Worm (Caenorhabditis elegans) whole organism, L1 larva: ENCODE data around the gene ttn-1.

ENCODE experiments used
- C04F5.9 ChIP-seq: sonication (generic microtip); optimal IDR thresholded peaks from 2 replicates; lab custom pipeline; 2016; ENCODE audit warnings: missing genetic modification characterization, missing compliant biosample characterization
- C16A3.4 ChIP-seq: fragments of 150-350 bp; optimal IDR thresholded peaks from 2 replicates; lab custom pipeline; 2014; ENCODE audit warnings: missing biosample characterization, missing genetic modification characterization
- aha-1 ChIP-seq: fragments of 150-350 bp; optimal IDR thresholded peaks from 2 replicates; lab custom pipeline; 2014; ENCODE audit warnings: missing biosample characterization, missing genetic modification characterization
- ama-1 ChIP-seq: fragments of 150-350 bp; optimal IDR thresholded peaks from 2 replicates; lab custom pipeline; 2014
- ceh-63 ChIP-seq: fragments of 200-800 bp; sonication (Bioruptor generic); optimal IDR thresholded peaks from 2 replicates; lab custom pipeline; 2018; ENCODE audit warnings: mild to moderate bottlenecking, missing genetic modification characterization, missing compliant biosample characterization
- ceh-8 ChIP-seq: fragments of 200-800 bp; sonication (Bioruptor generic); optimal IDR thresholded peaks from 2 replicates; lab custom pipeline; 2018; ENCODE audit warnings: mild to moderate bottlenecking, missing genetic modification characterization, moderate library complexity, missing compliant biosample characterization
- ceh-82 ChIP-seq, 3 experiments: fragments of 150-350 bp in 1 of 3; sonication (generic microtip) in 2 of 3; optimal IDR thresholded peaks; 2 replicates each; lab custom pipeline; 2014 to 2017; ENCODE audit warnings: missing biosample characterization in 3 of 3, missing genetic modification characterization in 3 of 3
- ceh-88 ChIP-seq: fragments of 200-800 bp; sonication (Bioruptor generic); IDR thresholded peaks from 2 replicates; pipeline ENCODE4 v1.3.6; 2022; ENCODE audit warnings: missing genetic modification characterization, missing compliant biosample characterization
- dpl-1 ChIP-seq, 3 experiments: fragments of 150-350 bp in 2 of 3; sonication (generic microtip) in 1 of 3; optimal IDR thresholded peaks; 2 replicates each; lab custom pipeline; 2014 to 2017; ENCODE audit warnings: missing biosample characterization in 3 of 3, missing genetic modification characterization in 3 of 3, missing genetic modification reagents in 3 of 3
- dsc-1 ChIP-seq: sonication (generic microtip); optimal IDR thresholded peaks from 2 replicates; lab custom pipeline; 2016; ENCODE audit warnings: mild to moderate bottlenecking, missing genetic modification characterization, missing compliant biosample characterization
- efl-1 ChIP-seq, 4 experiments: fragments of 150-350 bp; optimal IDR thresholded peaks in 3 of 4; peaks in 1 of 4; 1 replicate in 1 of 4; 2 replicates in 3 of 4; lab custom pipeline; 2014; ENCODE audit warnings: missing biosample characterization in 2 of 4, missing genetic modification characterization in 2 of 4, missing genetic modification reagents in 2 of 4
- egl-13 ChIP-seq: sonication (generic microtip); optimal IDR thresholded peaks from 2 replicates; lab custom pipeline; 2016; ENCODE audit warnings: missing genotype, missing genetic modification reagents, missing genetic modification characterization, missing compliant biosample characterization
- egl-27 ChIP-seq, 2 experiments: fragments of 150-350 bp in 1 of 2; sonication (generic microtip); optimal IDR thresholded peaks; 3 replicates each; lab custom pipeline; 2017 to 2018; ENCODE audit warnings: missing biosample characterization in 2 of 2, missing genetic modification characterization in 2 of 2, missing genetic modification reagents in 2 of 2
- elt-2 ChIP-seq: sonication (generic microtip); optimal IDR thresholded peaks from 2 replicates; lab custom pipeline; 2016; ENCODE audit warnings: missing genetic modification characterization, mild to moderate bottlenecking, inconsistent platforms, missing compliant biosample characterization, missing genetic modification reagents
- ets-5 ChIP-seq: fragments of 200-800 bp; sonication (Bioruptor generic); IDR thresholded peaks from 2 replicates; pipeline ENCODE4 v1.3.6; 2022; ENCODE audit warnings: missing genetic modification characterization, missing compliant biosample characterization
- fkh-10 ChIP-seq: sonication (generic microtip); optimal IDR thresholded peaks from 2 replicates; lab custom pipeline; 2017; ENCODE audit warnings: missing biosample characterization, missing genetic modification reagents, missing genetic modification characterization
- fos-1 ChIP-seq: fragments of 150-350 bp; optimal IDR thresholded peaks from 2 replicates; lab custom pipeline; 2014; ENCODE audit warnings: missing biosample characterization, missing genetic modification characterization
- irx-1 ChIP-seq: sonication (generic microtip); optimal IDR thresholded peaks from 2 replicates; lab custom pipeline; 2016; ENCODE audit warnings: missing genetic modification characterization, missing compliant biosample characterization
- isw-1 ChIP-seq: fragments of 200-800 bp; sonication (Bioruptor generic); IDR thresholded peaks from 2 replicates; pipeline ENCODE4 v1.3.6; 2022; ENCODE audit warnings: missing genetic modification characterization, missing compliant biosample characterization
- lin-13 ChIP-seq: fragments of 150-350 bp; optimal IDR thresholded peaks from 2 replicates; lab custom pipeline; 2014; ENCODE audit warnings: missing biosample characterization, missing genetic modification reagents, missing genetic modification characterization
- lin-14 ChIP-seq: fragments of 200-800 bp; sonication (Bioruptor generic); optimal IDR thresholded peaks from 2 replicates; lab custom pipeline; 2018; ENCODE audit warnings: mild to moderate bottlenecking, missing genetic modification characterization, moderate library complexity, missing compliant biosample characterization
- lin-15B ChIP-seq: fragments of 150-350 bp; sonication (generic microtip); optimal IDR thresholded peaks from 3 replicates; lab custom pipeline; 2014; ENCODE audit warnings: missing biosample characterization, missing genetic modification characterization
- lin-35 ChIP-seq, 2 experiments: fragments of 150-350 bp; optimal IDR thresholded peaks; 2 replicates each; lab custom pipeline; 2014; ENCODE audit warnings: missing biosample characterization in 2 of 2, missing genetic modification characterization in 2 of 2, missing genetic modification reagents in 2 of 2
- lir-3 ChIP-seq: sonication (generic microtip); optimal IDR thresholded peaks from 2 replicates; lab custom pipeline; 2016; ENCODE audit warnings: mild to moderate bottlenecking, missing genetic modification characterization, moderate library complexity, missing compliant biosample characterization; ENCODE audit not compliant: poor library complexity
- lsy-2 ChIP-seq, 2 experiments: fragments of 150-350 bp; optimal IDR thresholded peaks; 2 replicates each; lab custom pipeline; 2014; ENCODE audit warnings: missing biosample characterization in 2 of 2, missing genetic modification characterization in 2 of 2
- mab-9 ChIP-seq: fragments of 200-800 bp; sonication (Bioruptor generic); IDR thresholded peaks from 2 replicates; pipeline ENCODE4 v1.3.6; 2022; ENCODE audit warnings: missing genetic modification reagents, missing genetic modification characterization, missing compliant biosample characterization
- nhr-11 ChIP-seq: fragments of 150-350 bp; optimal IDR thresholded peaks from 2 replicates; lab custom pipeline; 2014; ENCODE audit warnings: missing biosample characterization, missing genetic modification characterization
- nhr-19 ChIP-seq: fragments of 200-800 bp; sonication (Bioruptor generic); conservative IDR thresholded peaks from 2 replicates; pipeline ENCODE4 v1.3.6; 2022; ENCODE audit warnings: missing genetic modification characterization, missing compliant biosample characterization
- nhr-20 ChIP-seq: sonication (generic microtip); optimal IDR thresholded peaks from 2 replicates; lab custom pipeline; 2016; ENCODE audit warnings: mild to moderate bottlenecking, missing genetic modification characterization, missing compliant biosample characterization
- nhr-28 ChIP-seq: fragments of 150-350 bp; optimal IDR thresholded peaks from 2 replicates; lab custom pipeline; 2014; ENCODE audit warnings: missing biosample characterization, missing genetic modification characterization
- nhr-71 ChIP-seq: sonication (generic microtip); optimal IDR thresholded peaks from 2 replicates; lab custom pipeline; 2016; ENCODE audit warnings: mild to moderate bottlenecking, missing genetic modification characterization, moderate library complexity, missing compliant biosample characterization
- nhr-77 ChIP-seq: fragments of 150-350 bp; optimal IDR thresholded peaks from 2 replicates; lab custom pipeline; 2014; ENCODE audit warnings: missing biosample characterization, missing genetic modification characterization
- nhr-85 ChIP-seq: sonication (generic microtip); peaks from one replicate; lab custom pipeline; 2016; ENCODE audit warnings: missing genetic modification characterization, inconsistent platforms, missing compliant biosample characterization
- nhr-90 ChIP-seq: sonication (generic microtip); optimal IDR thresholded peaks from 2 replicates; lab custom pipeline; 2016; ENCODE audit warnings: mild to moderate bottlenecking, missing genetic modification characterization, missing compliant biosample characterization; ENCODE audit not compliant: poor library complexity
- pax-3 ChIP-seq: fragments of 200-800 bp; sonication (Bioruptor generic); optimal IDR thresholded peaks from 2 replicates; lab custom pipeline; 2018; ENCODE audit warnings: mild to moderate bottlenecking, missing genetic modification characterization, moderate library complexity, missing compliant biosample characterization
- pqm-1 ChIP-seq: sonication (generic microtip); optimal IDR thresholded peaks from 3 replicates; lab custom pipeline; 2017; ENCODE audit warnings: missing biosample characterization, missing genetic modification characterization
- rnt-1 ChIP-seq: sonication (generic microtip); optimal IDR thresholded peaks from 2 replicates; lab custom pipeline; 2016; ENCODE audit warnings: mild to moderate bottlenecking, missing genetic modification characterization, moderate library complexity, missing compliant biosample characterization
- skn-1 ChIP-seq: fragments of 150-350 bp; optimal IDR thresholded peaks from 2 replicates; lab custom pipeline; 2014; ENCODE audit warnings: missing biosample characterization, missing genetic modification characterization
- snu-23 ChIP-seq: sonication (generic microtip); optimal IDR thresholded peaks from 2 replicates; lab custom pipeline; 2016; ENCODE audit warnings: missing genetic modification characterization, missing compliant biosample characterization
- sup-37 ChIP-seq: fragments of 200-800 bp; sonication (Bioruptor generic); optimal IDR thresholded peaks from 2 replicates; lab custom pipeline; 2018; ENCODE audit warnings: mild to moderate bottlenecking, missing genetic modification characterization, missing compliant biosample characterization
- swsn-7 ChIP-seq: sonication (generic microtip); optimal IDR thresholded peaks from 2 replicates; lab custom pipeline; 2016; ENCODE audit warnings: missing genetic modification characterization, missing compliant biosample characterization
- tbx-2 ChIP-seq: sonication (generic microtip); optimal IDR thresholded peaks from 2 replicates; lab custom pipeline; 2016; ENCODE audit warnings: missing genetic modification characterization, missing compliant biosample characterization
- unc-130 ChIP-seq: fragments of 150-350 bp; optimal IDR thresholded peaks from 2 replicates; lab custom pipeline; 2017; ENCODE audit warnings: missing biosample characterization, missing genetic modification characterization, inconsistent platforms
- unc-86 ChIP-seq: sonication (generic microtip); optimal IDR thresholded peaks from 2 replicates; lab custom pipeline; 2016; ENCODE audit warnings: missing genetic modification characterization, missing compliant biosample characterization
- vab-15 ChIP-seq: sonication (generic microtip); optimal IDR thresholded peaks from 2 replicates; lab custom pipeline; 2017; ENCODE audit warnings: missing genotype, mild to moderate bottlenecking, missing genetic modification characterization, missing compliant biosample characterization
- zag-1 ChIP-seq: fragments of 150-350 bp; optimal IDR thresholded peaks from 2 replicates; lab custom pipeline; 2014; ENCODE audit warnings: missing biosample characterization, missing genetic modification characterization
- zip-4 ChIP-seq: fragments of 200-800 bp; sonication (Bioruptor generic); optimal IDR thresholded peaks from 2 replicates; lab custom pipeline; 2018; ENCODE audit warnings: mild to moderate bottlenecking, missing genetic modification characterization, moderate library complexity, missing compliant biosample characterization
- ztf-11 ChIP-seq, 2 experiments: sonication (generic microtip); optimal IDR thresholded peaks; 2 replicates each; lab custom pipeline; 2016 to 2017; ENCODE audit warnings: missing genetic modification characterization in 2 of 2, missing biosample characterization in 1 of 2, missing compliant biosample characterization in 1 of 2

The ttn-1 gene

DNA sequence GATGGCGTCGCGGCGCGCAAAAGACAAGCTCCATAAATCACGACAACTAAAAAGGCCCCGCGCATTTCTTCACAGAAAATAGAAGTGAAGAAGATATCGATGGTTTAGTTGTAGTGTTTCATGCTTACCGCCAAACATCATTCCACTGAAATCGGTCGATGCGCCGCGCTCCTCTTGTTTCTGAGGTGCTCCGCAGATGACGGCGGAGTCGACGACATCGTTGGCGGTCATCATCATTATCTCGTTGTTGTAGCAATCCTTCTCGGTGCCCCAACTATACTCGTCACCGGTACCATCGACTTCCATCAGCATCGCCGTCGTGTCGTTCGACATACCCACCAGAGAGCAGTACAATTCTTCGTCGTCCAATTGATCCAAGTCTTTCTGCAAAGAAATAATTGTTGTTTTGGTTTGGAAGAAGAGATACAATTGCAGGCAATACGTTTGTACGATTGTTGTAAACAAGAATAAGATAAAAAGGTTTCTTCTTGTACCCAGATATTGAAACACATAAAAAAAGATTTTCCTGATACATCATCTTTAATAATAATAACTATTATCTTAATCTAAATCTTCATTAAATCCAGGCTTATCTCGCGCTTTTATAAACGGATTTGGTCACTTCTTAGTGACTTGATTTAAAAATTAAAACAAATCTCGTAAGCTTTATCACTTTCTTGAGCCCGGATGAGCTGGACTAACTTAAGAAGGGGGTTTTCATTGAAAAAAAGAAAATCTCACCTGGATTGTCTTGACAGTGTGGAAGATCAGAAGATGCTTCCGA is 23.5 kb upstream of the ttn-1 start (continued):
- TF ChIP-seq lin-14: no peak
- TF ChIP-seq ztf-11 (tag; optimal IDR thresholded peaks at IDR 0.05; lab: Kevin White, UChicago): no peak
- no peak for TF ChIP-seq tbx-2 (tag; lab: Kevin White, UChicago)
- TF ChIP-seq ama-1 (lab: Kevin White, UChicago): peak; percentile 56
- no peak for TF ChIP-seq lir-3
- no peak for TF ChIP-seq nhr-77 (tag; lab: Kevin White, UChicago)
- TF ChIP-seq rnt-1 (tag; lab: Kevin White, UChicago): peak; percentile 30
- TF ChIP-seq dsc-1: peak; percentile 68
- no peak for TF ChIP-seq nhr-20 (tag; lab: Kevin White, UChicago)
- TF ChIP-seq ets-5 (GFP tag; lab: Robert Waterston, UW): no peak
- no peak for TF ChIP-seq fkh-10 (GFP tag; lab: Kevin White, UChicago)
- TF ChIP-seq elt-2 (tag; lab: Kevin White, UChicago): no peak
- TF ChIP-seq lsy-2 (tag; optimal IDR thresholded peaks at IDR 0.05; lab: Kevin White, UChicago): peak; percentile 23
- TF ChIP-seq egl-27 (tag; optimal IDR thresholded peaks at IDR 0.05; lab: Kevin White, UChicago): no peak
- TF ChIP-seq mab-9: no peak
- no peak for TF ChIP-seq egl-13 (tag; lab: Kevin White, UChicago)
- no peak for TF ChIP-seq nhr-11 (tag; lab: Kevin White, UChicago)
- TF ChIP-seq ceh-8: no peak
- TF ChIP-seq isw-1 (GFP tag; lab: Robert Waterston, UW): no peak
- no peak for TF ChIP-seq ceh-63 (GFP tag; lab: Kevin White, UChicago)
- no peak for TF ChIP-seq dpl-1 (GFP tag; optimal IDR thresholded peaks at IDR 0.05; lab: Kevin White, UChicago)
- TF ChIP-seq C04F5.9: peak; percentile 2
- TF ChIP-seq zip-4 (GFP tag; lab: Kevin White, UChicago): no peak
- no peak for TF ChIP-seq nhr-90
- TF ChIP-seq snu-23 (GFP tag; lab: Kevin White, UChicago): no peak
- TF ChIP-seq irx-1: no peak

ce11 chrV:6224984-6225617 is 22.7 kb upstream of the ttn-1 start:
- TF ChIP-seq mab-9: 0 out of 2 replicates have a peak, but pooled peaks have one; percentile 24
- no peak for TF ChIP-seq swsn-7 (tag; lab: Kevin White, UChicago)
- TF ChIP-seq nhr-71 (tag; lab: Kevin White, UChicago): no peak
- no peak for TF ChIP-seq pax-3 (tag; lab: Kevin White, UChicago)
- TF ChIP-seq lin-13 (GFP tag; lab: Kevin White, UChicago): peak; percentile 17
- TF ChIP-seq ceh-82 (tag; optimal IDR thresholded peaks at IDR 0.05; lab: Kevin White, UChicago): no peak
- TF ChIP-seq nhr-77 (tag; lab: Kevin White, UChicago): no peak
- no peak for TF ChIP-seq unc-130 (tag; lab: Kevin White, UChicago)
- TF ChIP-seq lsy-2 (tag; optimal IDR thresholded peaks at IDR 0.05; lab: Kevin White, UChicago): peak; percentile 18 to 42
- no peak for TF ChIP-seq sup-37 (GFP tag; lab: Kevin White, UChicago)
- no peak for TF ChIP-seq zag-1 (tag; lab: Kevin White, UChicago)
- TF ChIP-seq nhr-28 (tag; lab: Kevin White, UChicago): no peak
- no peak for TF ChIP-seq dsc-1
- TF ChIP-seq unc-86: no peak
- no peak for TF ChIP-seq nhr-11 (tag; lab: Kevin White, UChicago)
- TF ChIP-seq skn-1 (tag; lab: Kevin White, UChicago): no peak
- TF ChIP-seq snu-23 (GFP tag; lab: Kevin White, UChicago): no peak
- TF ChIP-seq egl-27 (tag; optimal IDR thresholded peaks at IDR 0.05; lab: Kevin White, UChicago): no peak
- TF ChIP-seq nhr-85 (tag; lab: Kevin White, UChicago): no peak
- TF ChIP-seq ceh-88 (GFP tag; lab: Robert Waterston, UW): no peak
- TF ChIP-seq rnt-1 (tag; lab: Kevin White, UChicago): peak; percentile 37
- TF ChIP-seq C16A3.4 (tag; lab: Kevin White, UChicago): no peak
- no peak for TF ChIP-seq nhr-20 (tag; lab: Kevin White, UChicago)
- TF ChIP-seq lin-15B (tag; lab: Kevin White, UChicago): no peak
- TF ChIP-seq efl-1 (optimal IDR thresholded peaks at IDR 0.05; lab: Kevin White, UChicago): no peak
- peak in 1 of 2 experiments; percentile 73 for TF ChIP-seq efl-1 (GFP tag; optimal IDR thresholded peaks at IDR 0.05 in 1 of 2; lab: Kevin White, UChicago)
- no peak for TF ChIP-seq lin-35 (GFP tag; optimal IDR thresholded peaks at IDR 0.05; lab: Kevin White, UChicago)
- no peak for TF ChIP-seq vab-15 (tag; lab: Kevin White, UChicago)
- no peak for TF ChIP-seq aha-1 (tag; lab: Kevin White, UChicago)
- TF ChIP-seq fos-1 (tag; lab: Kevin White, UChicago): no peak
- no peak for TF ChIP-seq nhr-19 (GFP tag; lab: Robert Waterston, UW)
- TF ChIP-seq ceh-63 (GFP tag; lab: Kevin White, UChicago): peak; percentile 72
- TF ChIP-seq pqm-1: no peak
